Fruit fly (Drosophila melanogaster): ENCODE data around the gene CG3793.

CG3793 gene

DNA sequence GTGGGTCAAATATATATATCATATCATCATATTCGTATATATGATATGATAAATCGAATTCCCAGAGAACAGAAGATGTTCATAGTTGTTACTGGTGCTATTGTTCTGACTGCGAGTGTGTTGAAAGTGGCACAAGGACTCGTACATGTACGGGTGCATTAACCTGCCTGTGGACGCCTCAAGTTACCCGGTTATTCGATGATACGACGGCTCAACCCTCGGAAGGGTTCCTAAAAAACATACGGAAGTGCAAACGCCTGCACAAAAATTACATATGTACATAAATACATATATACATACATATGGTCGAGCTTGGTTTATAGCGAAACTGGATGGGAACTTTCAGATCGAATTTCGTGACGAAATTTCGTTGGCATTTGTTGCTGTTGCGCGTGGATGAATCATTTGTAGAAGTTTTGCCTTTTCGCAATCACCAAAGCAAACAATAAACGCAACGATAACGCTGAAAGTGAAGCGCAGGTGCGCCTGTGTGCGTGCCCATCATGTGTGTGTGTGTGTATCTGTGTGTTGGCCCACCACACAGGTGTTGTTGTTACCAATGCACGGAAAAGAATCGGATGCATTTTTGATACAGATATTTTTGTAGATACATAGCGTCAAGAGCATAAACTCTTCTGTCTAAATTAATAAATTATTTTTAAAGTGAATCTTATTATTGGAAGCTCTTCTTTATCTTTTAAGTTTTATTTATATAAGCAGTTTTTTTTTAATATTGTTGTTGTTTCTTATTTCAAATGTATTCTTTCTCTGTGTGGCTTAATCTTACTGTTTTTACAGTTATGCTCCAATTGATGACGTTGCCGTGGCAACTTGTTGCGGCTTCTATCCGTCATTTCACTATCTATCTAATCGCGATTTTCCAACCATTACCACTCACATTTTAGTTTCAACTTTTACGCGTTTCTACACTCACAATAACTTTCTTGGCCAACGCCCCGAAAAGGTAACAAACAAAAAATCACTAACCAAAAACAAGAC, 2.3 kb upstream of the CG3793 start (continued):
- TF ChIP-seq slbo (GFP tag; IDR thresholded peaks at IDR 0.05) = peak; percentile 62
- TF ChIP-seq luna (GFP tag; optimal IDR thresholded peaks at IDR 0.05) = no peak
- TF ChIP-seq CG34422 (GFP tag; IDR thresholded peaks at IDR 0.05) = peak; percentile 69; the same call in 2 of the 3 replicates
- peak; percentile 82 for TF ChIP-seq ap (GFP tag; IDR thresholded peaks at IDR 0.05)
- peak; percentile 21 for TF ChIP-seq CG12942 (GFP tag; optimal IDR thresholded peaks at IDR 0.05)
- TF ChIP-seq D19A (tag; optimal IDR thresholded peaks at IDR 0.05) = peak; percentile 74
- peak; percentile 74 for TF ChIP-seq CG4424 (GFP tag; optimal IDR thresholded peaks at IDR 0.05)
- no peak for TF ChIP-seq sd (tag; optimal IDR thresholded peaks at IDR 0.05)
- no peak for TF ChIP-seq crol (GFP tag; IDR thresholded peaks at IDR 0.05)
- TF ChIP-seq Ada2b (GFP tag; IDR thresholded peaks at IDR 0.05) = peak; percentile 78
- TF ChIP-seq CG3995 (GFP tag; optimal IDR thresholded peaks at IDR 0.05) = no peak
- TF ChIP-seq bowl (GFP tag; IDR thresholded peaks at IDR 0.05) = peak; percentile 51; the same call in 1 of the 2 replicates
- TF ChIP-seq fu2 (GFP tag; optimal IDR thresholded peaks at IDR 0.05) = no peak
- TF ChIP-seq CG6689 (GFP tag; IDR thresholded peaks at IDR 0.05) = peak; percentile 87
- peak; percentile 21 for TF ChIP-seq CHES-1-like (GFP tag; optimal IDR thresholded peaks at IDR 0.05)
- peak; percentile 39; the same call in 1 of the 2 replicates for TF ChIP-seq al (GFP tag; IDR thresholded peaks at IDR 0.05)
- peak; percentile 79 for TF ChIP-seq Oli (tag; optimal IDR thresholded peaks at IDR 0.05)
- peak; percentile 46 for TF ChIP-seq CG18764 (GFP tag; optimal IDR thresholded peaks at IDR 0.05)
- peak; percentile 22 for TF ChIP-seq BtbVII (GFP tag; optimal IDR thresholded peaks at IDR 0.05)
- peak; percentile 51 for TF ChIP-seq CG18619 (GFP tag; optimal IDR thresholded peaks at IDR 0.05)
- no peak for TF ChIP-seq da (GFP tag; optimal IDR thresholded peaks at IDR 0.05)
- TF ChIP-seq CG2202 (tag; optimal IDR thresholded peaks at IDR 0.05) = peak; percentile 25
- TF ChIP-seq crp (GFP tag; optimal IDR thresholded peaks at IDR 0.05) = peak in 1 of 2 experiments; percentile 3
- TF ChIP-seq CG7786 (GFP tag; optimal IDR thresholded peaks at IDR 0.05) = peak; percentile 2
- no peak for TF ChIP-seq CG18011 (GFP tag; optimal IDR thresholded peaks at IDR 0.05)
- TF ChIP-seq Rfx (GFP tag; IDR thresholded peaks at IDR 0.05) = peak; percentile 64; the same call in 1 of the 2 replicates
- no peak for TF ChIP-seq vnd (GFP tag; IDR thresholded peaks at IDR 0.05; ENCODE audit: partially characterized antibody)
- peak; percentile 80 for TF ChIP-seq CG7839 (tag; optimal IDR thresholded peaks at IDR 0.05)
- no peak for TF ChIP-seq yki (optimal IDR thresholded peaks at IDR 0.05)
- TF ChIP-seq Meics (GFP tag; optimal IDR thresholded peaks at IDR 0.05) = peak; percentile 62
- TF ChIP-seq CG11456 (GFP tag; IDR thresholded peaks at IDR 0.05) = peak; percentile 57; the same call in 1 of the 3 replicates
- 0 out of 2 replicates have a peak, but pooled peaks have one; percentile 48 for TF ChIP-seq Oaz (GFP tag; IDR thresholded peaks at IDR 0.05)
- TF ChIP-seq gfzf (GFP tag; optimal IDR thresholded peaks at IDR 0.05) = no peak
- no peak for TF ChIP-seq nau (GFP tag; optimal IDR thresholded peaks at IDR 0.05)
- TF ChIP-seq CG34224 (GFP tag; IDR thresholded peaks at IDR 0.05; ENCODE audit: partially characterized antibody) = no peak
- no peak for TF ChIP-seq CG6175 (GFP tag; IDR thresholded peaks at IDR 0.05)
- no peak for TF ChIP-seq Ravus (GFP tag; IDR thresholded peaks at IDR 0.05)
- peak; percentile 43 for TF ChIP-seq ac (GFP tag; optimal IDR thresholded peaks at IDR 0.05)
- no peak for TF ChIP-seq emc (GFP tag; optimal IDR thresholded peaks at IDR 0.05)
- peak; percentile 72 for TF ChIP-seq CG14050 (GFP tag; IDR thresholded peaks at IDR 0.05)
- TF ChIP-seq CG2129 (GFP tag; IDR thresholded peaks at IDR 0.05; ENCODE audit: partially characterized antibody) = no peak
- peak; percentile 51 for TF ChIP-seq CG3281 (GFP tag; optimal IDR thresholded peaks at IDR 0.05)
- no peak for TF ChIP-seq CG10274 (GFP tag; optimal IDR thresholded peaks at IDR 0.05)
- no peak for TF ChIP-seq MBD-R2 (GFP tag; IDR thresholded peaks at IDR 0.05)
- peak; percentile 87 for TF ChIP-seq CG11504 (tag; optimal IDR thresholded peaks at IDR 0.05)
- no peak for TF ChIP-seq mld (GFP tag; IDR thresholded peaks at IDR 0.05; ENCODE audit: partially characterized antibody)
- TF ChIP-seq sima (GFP tag; optimal IDR thresholded peaks at IDR 0.05) = no peak
- no peak for TF ChIP-seq pho (GFP tag; optimal IDR thresholded peaks at IDR 0.05)
- TF ChIP-seq CG10267 (tag; optimal IDR thresholded peaks at IDR 0.05) = peak; percentile 72

Data from whole organism, embryonic.